Worm (Caenorhabditis elegans): ENCODE measurements around the gene idpc-6.

The idpc-6 gene

ce11 chrV:9619850-9620249, at the start of gene idpc-6:
Gene idpc-6 (plus strand): TSS chrV:9620150.
- no peak for TF ChIP-seq unc-62 (GFP tag; optimal IDR thresholded peaks at IDR 0.05)

- TF ChIP-seq unc-62 (GFP tag; optimal IDR thresholded peaks at IDR 0.05): no peak
Measured at ce11 chrV:9570197-9570596, 49.8 kb upstream of the idpc-6 start, which contains the start of gene F25B3.5. Gene F25B3.5 (minus strand): TSS chrV:9570297.

ce11 chrV:9571056-9571455, 48.9 kb upstream of the idpc-6 start:
- TF ChIP-seq unc-62 (GFP tag; optimal IDR thresholded peaks at IDR 0.05): no peak

- TF ChIP-seq unc-62 (GFP tag; optimal IDR thresholded peaks at IDR 0.05): no peak
Measured at ce11 chrV:9571673-9572072, 48.3 kb upstream of the idpc-6 start.

- TF ChIP-seq unc-62 (GFP tag; optimal IDR thresholded peaks at IDR 0.05): no peak
Measured at ce11 chrV:9576991-9577390, 43.0 kb upstream of the idpc-6 start, which contains the start of gene F25B3.2. Gene F25B3.2 (plus strand): TSS chrV:9577291.

- TF ChIP-seq unc-62 (GFP tag; optimal IDR thresholded peaks at IDR 0.05): no peak
Measured at ce11 chrV:9582594-9583322, 37.2 kb upstream of the idpc-6 start, which contains the start of gene rtfo-1. Gene rtfo-1 (minus strand): TSS chrV:9582644.

- TF ChIP-seq unc-62 (GFP tag; optimal IDR thresholded peaks at IDR 0.05): no peak
Measured at ce11 chrV:9583323-9583644, 36.7 kb upstream of the idpc-6 start, which contains the start of gene K09G1.1. Gene K09G1.1 (plus strand): TSS chrV:9583545.

- TF ChIP-seq unc-62 (GFP tag; optimal IDR thresholded peaks at IDR 0.05): no peak
Measured at ce11 chrV:9584263-9584662, 35.7 kb upstream of the idpc-6 start.

ce11 chrV:9587619-9588018, 32.3 kb upstream of the idpc-6 start:
- no peak for TF ChIP-seq unc-62 (GFP tag; optimal IDR thresholded peaks at IDR 0.05)

- no peak for TF ChIP-seq unc-62 (GFP tag; optimal IDR thresholded peaks at IDR 0.05)
Measured at ce11 chrV:9588574-9588973, 31.4 kb upstream of the idpc-6 start.

ce11 chrV:9590317-9590716, 29.6 kb upstream of the idpc-6 start, which contains the start of gene K09G1.2:
Gene K09G1.2 (plus strand): TSS chrV:9590617.
- TF ChIP-seq unc-62 (GFP tag; optimal IDR thresholded peaks at IDR 0.05): no peak

ce11 chrV:9608256-9608655, 11.7 kb upstream of the idpc-6 start, which contains the start of gene dop-2:
Gene dop-2 (plus strand): TSS chrV:9608556.
- no peak for TF ChIP-seq unc-62 (GFP tag; optimal IDR thresholded peaks at IDR 0.05)

ce11 chrV:9609217-9609616, 10.7 kb upstream of the idpc-6 start:
- no peak for TF ChIP-seq unc-62 (GFP tag; optimal IDR thresholded peaks at IDR 0.05)

ce11 chrV:9615725-9616124, 4.2 kb upstream of the idpc-6 start, which contains the start of gene pqn-63:
Gene pqn-63 (plus strand): TSS chrV:9616031.
- TF ChIP-seq unc-62 (GFP tag; optimal IDR thresholded peaks at IDR 0.05): no peak

- TF ChIP-seq unc-62 (GFP tag; optimal IDR thresholded peaks at IDR 0.05): no peak
Measured at ce11 chrV:9616130-9616529, 3.8 kb upstream of the idpc-6 start.

- no peak for TF ChIP-seq unc-62 (GFP tag; optimal IDR thresholded peaks at IDR 0.05)
Measured at ce11 chrV:9616687-9617086, 3.3 kb upstream of the idpc-6 start.

- no peak for TF ChIP-seq unc-62 (GFP tag; optimal IDR thresholded peaks at IDR 0.05)
Measured at ce11 chrV:9618420-9618819, 1.5 kb upstream of the idpc-6 start.

ce11 chrV:9618919-9619318, 1.0 kb upstream of the idpc-6 start, which contains the start of gene idpc-7:
Gene idpc-7 (minus strand): TSS chrV:9619019.
- no peak for TF ChIP-seq unc-62 (GFP tag; optimal IDR thresholded peaks at IDR 0.05)

Measured in whole organism, dauer.